Worm (Caenorhabditis elegans): ENCODE data around the gene hlh-3.

Gene hlh-3

DNA sequence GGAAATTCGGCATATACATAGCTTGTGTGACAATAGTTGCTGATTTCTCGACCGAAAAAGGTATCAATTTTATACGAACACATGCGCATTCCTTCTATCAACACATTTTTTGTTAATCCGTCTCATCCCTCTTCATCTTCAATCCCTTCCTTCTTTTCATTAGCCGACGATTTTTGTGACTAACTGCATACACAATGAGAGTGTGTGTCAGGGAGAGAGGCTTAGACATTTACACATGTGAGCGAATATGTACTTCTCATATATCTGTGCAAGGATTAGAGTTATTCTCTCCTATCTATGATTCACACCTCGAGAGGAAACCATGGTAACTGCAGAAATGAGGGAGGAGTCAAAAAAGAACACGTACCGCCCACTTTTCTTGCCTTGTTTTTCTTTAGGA, 43.9 kb downstream of the hlh-3 start:
- TF ChIP-seq nhr-67 (tag; optimal IDR thresholded peaks at IDR 0.05) (no peak), eor-1 (tag; optimal IDR thresholded peaks at IDR 0.05) (no peak), nhr-25 (tag; optimal IDR thresholded peaks at IDR 0.05) (peak; percentile 49), nhr-237 (tag; optimal IDR thresholded peaks at IDR 0.05) (no peak), mdl-1 (tag; optimal IDR thresholded peaks at IDR 0.05) (no peak), pqm-1 (tag; optimal IDR thresholded peaks at IDR 0.05) (no peak), tbx-2 (tag; optimal IDR thresholded peaks at IDR 0.05) (no peak), hmg-11 (tag; optimal IDR thresholded peaks at IDR 0.05) (no peak), nhr-11 (tag; optimal IDR thresholded peaks at IDR 0.05) (peak; percentile 23), nhr-23 (tag; optimal IDR thresholded peaks at IDR 0.05) (no peak)

- TF ChIP-seq ama-1 (optimal IDR thresholded peaks at IDR 0.05), result no peak
- TF ChIP-seq jun-1 (tag; optimal IDR thresholded peaks at IDR 0.05), result no peak
- TF ChIP-seq nhr-76 (tag; optimal IDR thresholded peaks at IDR 0.05), result no peak
- TF ChIP-seq nfya-1 (tag; optimal IDR thresholded peaks at IDR 0.05; ENCODE audit: insufficient read depth), result no peak
- TF ChIP-seq aly-2 (tag; optimal IDR thresholded peaks at IDR 0.05), result no peak
- no peak for TF ChIP-seq nhr-12 (tag; optimal IDR thresholded peaks at IDR 0.05)
- no peak for TF ChIP-seq nhr-11 (tag; optimal IDR thresholded peaks at IDR 0.05)
- TF ChIP-seq unc-62 (GFP tag; optimal IDR thresholded peaks at IDR 0.05), result no peak
- no peak for TF ChIP-seq nhr-28 (tag; optimal IDR thresholded peaks at IDR 0.05)
- no peak for TF ChIP-seq fkh-10 (GFP tag; optimal IDR thresholded peaks at IDR 0.05)
- no peak for TF ChIP-seq unc-39 (tag; optimal IDR thresholded peaks at IDR 0.05)
- TF ChIP-seq snpc-4 (tag; optimal IDR thresholded peaks at IDR 0.05), result no peak
- TF ChIP-seq lin-39 (tag; optimal IDR thresholded peaks at IDR 0.05), result no peak
These were observed 45.0 kb downstream of the hlh-3 start, which contains the start of gene C16D2.1 for ce11 chrII:9131363-9131762. Gene C16D2.1, plus strand, starts transcription at chrII:9131663.

- TF ChIP-seq nhr-43 (tag; optimal IDR thresholded peaks at IDR 0.05; ENCODE audit: poor library complexity, severe bottlenecking) (peak; percentile 12), lsy-12 (tag; optimal IDR thresholded peaks at IDR 0.05) (peak; percentile 62), nhr-67 (tag; optimal IDR thresholded peaks at IDR 0.05) (no peak), ceh-28 (tag; optimal IDR thresholded peaks at IDR 0.05) (peak; percentile 14)
These were observed 45.9 kb downstream of the hlh-3 start for ce11 chrII:9132338-9132737.

DNA sequence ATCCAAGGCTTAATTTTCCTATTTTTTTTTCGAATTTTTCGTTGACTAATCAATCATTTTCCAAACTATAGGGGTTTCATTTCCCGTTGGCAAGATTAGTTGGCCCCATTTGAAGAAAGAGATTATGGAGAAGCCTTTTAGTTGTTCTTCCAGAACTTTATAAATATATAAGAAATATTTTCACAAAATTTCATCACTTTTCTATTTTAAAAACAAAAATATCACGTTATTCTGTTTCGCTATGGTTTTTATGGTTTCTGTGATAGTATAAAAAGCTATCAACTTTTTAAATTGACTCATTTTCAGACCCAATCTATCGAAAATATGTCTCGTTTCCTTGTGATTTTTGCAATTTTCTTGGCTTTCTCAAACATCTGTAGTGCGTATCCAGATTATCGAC, 49.5 kb downstream of the hlh-3 start, which contains the start of gene nlp-78:
nlp-78 (plus strand) TSS at position 301 of the 400 bp plus-strand sequence.
- TF ChIP-seq hmg-11 (tag; optimal IDR thresholded peaks at IDR 0.05) (no peak), elt-1 (tag; optimal IDR thresholded peaks at IDR 0.05) (no peak), pqm-1 (tag; optimal IDR thresholded peaks at IDR 0.05) (no peak), nhr-12 (tag; optimal IDR thresholded peaks at IDR 0.05) (no peak), ama-1 (optimal IDR thresholded peaks at IDR 0.05) (no peak), nhr-43 (tag; optimal IDR thresholded peaks at IDR 0.05; ENCODE audit: poor library complexity, severe bottlenecking) (no peak), ceh-16 (tag; optimal IDR thresholded peaks at IDR 0.05) (no peak), mdl-1 (tag; optimal IDR thresholded peaks at IDR 0.05) (no peak), lin-39 (tag; optimal IDR thresholded peaks at IDR 0.05) (no peak), fkh-10 (GFP tag; optimal IDR thresholded peaks at IDR 0.05) (no peak), ztf-4 (tag; optimal IDR thresholded peaks at IDR 0.05) (no peak), fkh-2 (tag; optimal IDR thresholded peaks at IDR 0.05) (no peak), sea-2 (GFP tag; optimal IDR thresholded peaks at IDR 0.05) (no peak), aly-2 (tag; optimal IDR thresholded peaks at IDR 0.05) (no peak), unc-39 (tag; optimal IDR thresholded peaks at IDR 0.05) (no peak), snpc-4 (tag; optimal IDR thresholded peaks at IDR 0.05) (no peak), unc-62 (GFP tag; optimal IDR thresholded peaks at IDR 0.05) (no peak), jun-1 (tag; optimal IDR thresholded peaks at IDR 0.05) (no peak), egl-5 (tag; optimal IDR thresholded peaks at IDR 0.05) (no peak)
